Comparison of ENCODE assay signal across 1 fruit fly cellular context in the genomic region with DNA sequence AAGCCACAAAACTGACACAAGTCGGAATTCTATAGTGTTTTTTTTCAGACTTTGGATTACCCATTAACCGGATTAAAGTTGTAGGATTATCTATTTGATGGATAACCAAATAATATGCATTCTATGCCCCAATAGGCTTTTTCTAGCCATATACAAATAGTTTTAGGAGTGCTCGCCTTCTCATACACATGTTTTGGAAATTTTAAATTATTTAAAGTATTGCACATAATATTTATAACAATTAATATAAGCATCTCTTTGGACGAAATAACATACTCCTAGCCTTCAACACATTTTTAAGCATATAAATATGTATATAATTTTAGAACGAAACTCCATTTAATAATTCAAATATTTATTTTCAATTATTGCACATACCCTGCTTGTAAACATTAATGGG.
TF ChIP-seq lines count a peak whose summit lies in the region.

No protein-coding gene starts in this region.

TF ChIP-seq in whole organism, prepupa, 60 proteins besides CTCF, POLR2A, EP300 and RAD21 (continued from another document):
- TF ChIP-seq Gug (GFP tag; IDR thresholded peaks at IDR 0.05; lab: Robert Waterston, UW) (no peak), CG34406 (GFP tag; optimal IDR thresholded peaks at IDR 0.05; lab: Kevin White, UChicago) (peak; percentile 32), topi (GFP tag; optimal IDR thresholded peaks at IDR 0.05; lab: Kevin White, UChicago) (peak; percentile 24), CG6276 (GFP tag; optimal IDR thresholded peaks at IDR 0.05; lab: Kevin White, UChicago) (peak; percentile 31), Sox14 (GFP tag; optimal IDR thresholded peaks at IDR 0.05; lab: Kevin White, UChicago) (peak; percentile 19), Sox102F (GFP tag; optimal IDR thresholded peaks at IDR 0.05; lab: Kevin White, UChicago) (no peak), achi (GFP tag; optimal IDR thresholded peaks at IDR 0.05; lab: Kevin White, UChicago) (peak; percentile 39), Met (GFP tag; optimal IDR thresholded peaks at IDR 0.05; lab: Kevin White, UChicago) (peak; percentile 25), net (GFP tag; optimal IDR thresholded peaks at IDR 0.05; lab: Kevin White, UChicago) (peak; percentile 25), lz (GFP tag; optimal IDR thresholded peaks at IDR 0.05; lab: Kevin White, UChicago) (peak; percentile 1), Ets96B (tag; optimal IDR thresholded peaks at IDR 0.05; lab: Kevin White, UChicago) (peak; percentile 59), CG32006 (GFP tag; optimal IDR thresholded peaks at IDR 0.05; lab: Kevin White, UChicago) (peak; percentile 68), fd85E (GFP tag; optimal IDR thresholded peaks at IDR 0.05; lab: Kevin White, UChicago) (no peak), Eip75B (GFP tag; optimal IDR thresholded peaks at IDR 0.05; lab: Kevin White, UChicago) (no peak), CG10669 (GFP tag; optimal IDR thresholded peaks at IDR 0.05; lab: Kevin White, UChicago) (peak; percentile 53), CG9139 (GFP tag; optimal IDR thresholded peaks at IDR 0.05; lab: Kevin White, UChicago) (peak; percentile 27), dsx (GFP tag; optimal IDR thresholded peaks at IDR 0.05; lab: Kevin White, UChicago; ENCODE audit: poor library complexity, severe bottlenecking) (peak; percentile 49), CG3919 (GFP tag; optimal IDR thresholded peaks at IDR 0.05; lab: Kevin White, UChicago) (peak; percentile 25), CG8119 (GFP tag; IDR thresholded peaks at IDR 0.05; lab: Robert Waterston, UW) (no peak), Smox (GFP tag; optimal IDR thresholded peaks at IDR 0.05; lab: Kevin White, UChicago) (peak; percentile 38), CG6163 (GFP tag; IDR thresholded peaks at IDR 0.05; lab: Robert Waterston, UW) (no peak), Eip93F (GFP tag; optimal IDR thresholded peaks at IDR 0.05; lab: Kevin White, UChicago) (no peak), CG1621 (tag; optimal IDR thresholded peaks at IDR 0.05; lab: Kevin White, UChicago) (no peak), CG31627 (GFP tag; optimal IDR thresholded peaks at IDR 0.05; lab: Kevin White, UChicago) (no peak), Hr4 (GFP tag; optimal IDR thresholded peaks at IDR 0.05; lab: Kevin White, UChicago) (no peak), OdsH (GFP tag; optimal IDR thresholded peaks at IDR 0.05; lab: Kevin White, UChicago) (peak; percentile 58), CG4318 (GFP tag; optimal IDR thresholded peaks at IDR 0.05; lab: Kevin White, UChicago) (peak; percentile 34), Blimp-1 (GFP tag; optimal IDR thresholded peaks at IDR 0.05; lab: Kevin White, UChicago) (peak; percentile 27), CG7368 (GFP tag; optimal IDR thresholded peaks at IDR 0.05; lab: Kevin White, UChicago) (no peak), CG8319 (GFP tag; optimal IDR thresholded peaks at IDR 0.05; lab: Kevin White, UChicago) (no peak), CG6792 (GFP tag; optimal IDR thresholded peaks at IDR 0.05; lab: Kevin White, UChicago) (no peak), Hr38 (GFP tag; optimal IDR thresholded peaks at IDR 0.05; lab: Kevin White, UChicago) (no peak), CG8632 (GFP tag; optimal IDR thresholded peaks at IDR 0.05; lab: Kevin White, UChicago) (peak; percentile 55)
